Worm (Caenorhabditis elegans): Measurements from ENCODE around the gene pid-5.
"Not testable (repeated sequence)": the region's sequence is repeated elsewhere in the genome, so short reads cannot be mapped to it uniquely, and the experiment has no call there.

DNA sequence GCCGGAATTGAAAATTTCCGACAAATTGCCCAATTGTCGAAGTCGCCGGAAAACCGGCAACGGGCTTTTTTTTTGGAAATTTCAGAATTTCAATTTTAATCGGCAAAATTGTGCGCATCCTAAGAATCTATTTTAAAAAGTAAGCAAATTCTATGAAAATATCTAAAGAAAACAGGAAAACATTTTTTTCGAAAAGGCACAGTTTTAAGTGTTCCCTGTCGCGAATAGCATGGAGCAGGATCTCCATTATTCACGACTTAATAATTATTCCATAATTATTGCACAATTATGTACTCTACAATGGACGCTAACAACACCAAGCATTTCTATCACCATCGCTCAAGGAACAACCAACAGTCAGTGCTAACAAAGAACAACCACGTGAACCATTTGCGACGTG is 40.2 kb downstream of the pid-5 start, which contains the start of gene H43I07.4:
- TF ChIP-seq nhr-237 (tag; optimal IDR thresholded peaks at IDR 0.05); ceh-28 (tag; optimal IDR thresholded peaks at IDR 0.05); fkh-10 (GFP tag; optimal IDR thresholded peaks at IDR 0.05); snpc-4 (tag; optimal IDR thresholded peaks at IDR 0.05); ceh-9 (tag; optimal IDR thresholded peaks at IDR 0.05); nhr-67 (tag; optimal IDR thresholded peaks at IDR 0.05); nhr-11 (tag; optimal IDR thresholded peaks at IDR 0.05); lin-15B (tag; optimal IDR thresholded peaks at IDR 0.05): not testable (repeated sequence)
